Fruit fly (Drosophila melanogaster) whole organism, wandering third instar larva: ENCODE measurements around the gene mAcon1.
A peak's percentile ranks its signal among the peaks of the same experiment; 100 is the strongest.

Experiments used
- CG9705 ChIP-seq: fragments of 200-800 bp; sonication (Bioruptor generic); optimal IDR thresholded peaks from 2 replicates; lab custom pipeline; 2018; ENCODE audit warnings: missing biosample characterization, mild to moderate bottlenecking, missing genetic modification characterization
- CrebA ChIP-seq: fragments of 200-800 bp; sonication (Bioruptor generic); optimal IDR thresholded peaks from 2 replicates; lab custom pipeline; 2016; ENCODE audit warnings: missing biosample characterization, mild to moderate bottlenecking, missing genetic modification characterization, borderline replicate concordance
- Dfd ChIP-seq: fragments of >200 bp; optimal IDR thresholded peaks from 2 replicates; lab custom pipeline; 2017; ENCODE audit warnings: missing biosample characterization, missing genetic modification characterization
- Dif ChIP-seq: fragments of 200-275, 200-300 bp; sonication (Bioruptor generic); optimal IDR thresholded peaks from 2 replicates; lab custom pipeline; 2018; ENCODE audit warnings: missing biosample characterization, missing genetic modification characterization; ENCODE audit not compliant: partially characterized antibody
- HLH106 ChIP-seq: fragments of 200-800 bp; optimal IDR thresholded peaks from 3 replicates; lab custom pipeline; 2019; ENCODE audit warnings: missing biosample characterization, mild to moderate bottlenecking, missing genetic modification characterization, moderate library complexity
- Hr78 ChIP-seq: fragments of >200 bp; optimal IDR thresholded peaks from 2 replicates; lab custom pipeline; 2017; ENCODE audit warnings: missing biosample characterization, missing genetic modification characterization
- Jra ChIP-seq: sonication (Bioruptor generic); optimal IDR thresholded peaks from 2 replicates; lab custom pipeline; 2016; ENCODE audit warnings: missing biosample characterization, missing genetic modification characterization
- N ChIP-seq: fragments of >200 bp; optimal IDR thresholded peaks from 2 replicates; lab custom pipeline; 2018; ENCODE audit warnings: missing biosample characterization, missing external identifiers, missing genetic modification characterization
- OdsH ChIP-seq: fragments of 200-800 bp; sonication (Bioruptor generic); optimal IDR thresholded peaks from 2 replicates; lab custom pipeline; 2016; ENCODE audit warnings: missing biosample characterization, mild to moderate bottlenecking, missing genetic modification characterization
- Rel ChIP-seq, 2 experiments: fragments of 200-800 bp; sonication (Bioruptor generic) in 1 of 2; optimal IDR thresholded peaks; 2 replicates in 1 of 2; 3 replicates in 1 of 2; lab custom pipeline; 2016 to 2019; ENCODE audit warnings: mild to moderate bottlenecking in 2 of 2, missing biosample characterization in 2 of 2, missing genetic modification characterization in 2 of 2, moderate library complexity in 1 of 2
- Sp1 ChIP-seq: fragments of 200-800 bp; sonication (Bioruptor generic); optimal IDR thresholded peaks from 3 replicates; lab custom pipeline; 2019; ENCODE audit warnings: missing biosample characterization, mild to moderate bottlenecking, missing genetic modification characterization, moderate library complexity
- Vsx2 ChIP-seq: fragments of 200-300, 225-300 bp; sonication (Bioruptor generic); optimal IDR thresholded peaks from 2 replicates; lab custom pipeline; 2018; ENCODE audit warnings: missing biosample characterization, missing genetic modification characterization; ENCODE audit not compliant: partially characterized antibody
- br ChIP-seq: fragments of 200-800 bp; sonication (Bioruptor generic); optimal IDR thresholded peaks from 2 replicates; lab custom pipeline; 2016; ENCODE audit warnings: missing biosample characterization, missing genetic modification characterization
- brk ChIP-seq: fragments of 200-800 bp; sonication (Bioruptor generic); optimal IDR thresholded peaks from 2 replicates; lab custom pipeline; 2016; ENCODE audit warnings: missing biosample characterization, mild to moderate bottlenecking, missing genetic modification characterization
- dl ChIP-seq, 2 experiments: fragments of 175-275, 200-275 bp in 1 of 2; fragments of 200-275 bp in 1 of 2; sonication (Bioruptor generic); optimal IDR thresholded peaks; lab custom pipeline; 2018; ENCODE audit warnings: mild to moderate bottlenecking in 2 of 2, missing biosample characterization in 2 of 2, missing genetic modification characterization in 2 of 2, moderate library complexity in 2 of 2; ENCODE audit not compliant: partially characterized antibody in 2 of 2, insufficient read depth in 1 of 2
- dmrt93B ChIP-seq: fragments of 200-800 bp; sonication (Bioruptor generic); optimal IDR thresholded peaks from 2 replicates; lab custom pipeline; 2018; ENCODE audit warnings: missing biosample characterization, mild to moderate bottlenecking, missing genetic modification characterization
- dsf ChIP-seq: sonication (Bioruptor generic); optimal IDR thresholded peaks from 2 replicates; lab custom pipeline; 2016; ENCODE audit warnings: missing biosample characterization, missing genetic modification characterization, borderline replicate concordance
- foxo ChIP-seq, 2 experiments: fragments of 200-800 bp; sonication (Bioruptor generic); optimal IDR thresholded peaks; 2 replicates in 1 of 2; 3 replicates in 1 of 2; lab custom pipeline; 2016 to 2017; ENCODE audit warnings: missing biosample characterization in 2 of 2, missing genetic modification characterization in 2 of 2
- fru ChIP-seq: fragments of 200-800 bp; sonication (Bioruptor generic); optimal IDR thresholded peaks from 3 replicates; lab custom pipeline; 2016; ENCODE audit warnings: missing biosample characterization, mild to moderate bottlenecking, missing genetic modification characterization
- h ChIP-seq: fragments of 200-800 bp; sonication (Bioruptor generic); optimal IDR thresholded peaks from 3 replicates; lab custom pipeline; 2016; ENCODE audit warnings: missing biosample characterization, mild to moderate bottlenecking, missing genetic modification characterization
- jim ChIP-seq: fragments of 175-275, 200-325 bp; sonication (Bioruptor generic); optimal IDR thresholded peaks from 2 replicates; lab custom pipeline; 2016; ENCODE audit warnings: missing biosample characterization, mild to moderate bottlenecking, missing genetic modification characterization
- lola ChIP-seq: fragments of >200 bp; optimal IDR thresholded peaks from 2 replicates; lab custom pipeline; 2017; ENCODE audit warnings: missing biosample characterization, missing genetic modification characterization
- pan ChIP-seq: fragments of >200 bp; optimal IDR thresholded peaks from 2 replicates; lab custom pipeline; 2017
- psq ChIP-seq: fragments of 200-800 bp; sonication (Bioruptor generic); optimal IDR thresholded peaks from 3 replicates; lab custom pipeline; 2017; ENCODE audit warnings: missing biosample characterization, mild to moderate bottlenecking, missing genetic modification characterization, moderate library complexity
- sage ChIP-seq: fragments of 200-800 bp; sonication (Bioruptor generic); optimal IDR thresholded peaks from 2 replicates; lab custom pipeline; 2016; ENCODE audit warnings: missing biosample characterization, mild to moderate bottlenecking, missing genetic modification characterization
- sv ChIP-seq: fragments of 200-800 bp; sonication (Bioruptor generic); optimal IDR thresholded peaks from 3 replicates; lab custom pipeline; 2016; ENCODE audit warnings: missing biosample characterization, missing genetic modification characterization
- tai ChIP-seq: sonication (Bioruptor generic); optimal IDR thresholded peaks from 2 replicates; lab custom pipeline; 2016; ENCODE audit warnings: missing biosample characterization, missing genetic modification characterization
- usp ChIP-seq: fragments of >200 bp; optimal IDR thresholded peaks from 2 replicates; lab custom pipeline; 2017; ENCODE audit warnings: missing biosample characterization, missing genetic modification characterization
- woc ChIP-seq: sonication (Bioruptor generic); optimal IDR thresholded peaks from 2 replicates; lab custom pipeline; 2016; ENCODE audit warnings: missing biosample characterization, mild to moderate bottlenecking, missing genetic modification characterization

mAcon1 gene

dm6 chr2L:21214961-21215362, 46.6 kb downstream of the mAcon1 start (continued):
- peak in 1 of 2 experiments; percentile 15 for TF ChIP-seq dl (GFP tag; optimal IDR thresholded peaks at IDR 0.05; lab: Kevin White, UChicago; ENCODE audit: insufficient read depth in 1 of 2, partially characterized antibody in 2 of 2)
- TF ChIP-seq CG9705 (GFP tag; lab: Kevin White, UChicago): no peak
- TF ChIP-seq Sp1: no peak

- TF ChIP-seq dmrt93B: no peak
- peak; percentile 30 for TF ChIP-seq Vsx2 (GFP tag; lab: Kevin White, UChicago)
- TF ChIP-seq Rel (GFP tag; optimal IDR thresholded peaks at IDR 0.05; lab: Kevin White, UChicago): no peak
- TF ChIP-seq Rel (tag; optimal IDR thresholded peaks at IDR 0.05; lab: Kevin White, UChicago): peak; percentile 72
- TF ChIP-seq, all 38 proteins: peak for 2
These were observed 50.0 kb downstream of the mAcon1 start, which contains the start of gene CG8679 for dm6 chr2L:21218240-21218911. Gene CG8679, minus strand, starts transcription at chr2L:21218544.

- no peak for TF ChIP-seq Dfd (GFP tag; lab: Kevin White, UChicago)
- TF ChIP-seq sage (GFP tag; lab: Kevin White, UChicago): peak; percentile 14
- peak; percentile 35 for TF ChIP-seq brk (GFP tag; lab: Kevin White, UChicago)
- peak; percentile 29 for TF ChIP-seq h (GFP tag; lab: Kevin White, UChicago)
- TF ChIP-seq br (GFP tag; lab: Kevin White, UChicago): no peak
- peak; percentile 4 for TF ChIP-seq Vsx2 (GFP tag; lab: Kevin White, UChicago)
- TF ChIP-seq, all 38 proteins: peak for 4
These were observed 50.5 kb downstream of the mAcon1 start for dm6 chr2L:21218912-21219246.

dm6 chr2L:21219640-21220085, 51.3 kb downstream of the mAcon1 start:
- TF ChIP-seq Jra (no peak), fru (GFP tag; lab: Kevin White, UChicago) (no peak), dsf (GFP tag; lab: Kevin White, UChicago) (no peak), sv (GFP tag; lab: Kevin White, UChicago) (no peak), sage (GFP tag; lab: Kevin White, UChicago) (no peak), CrebA (GFP tag; lab: Kevin White, UChicago) (no peak), foxo (GFP tag; optimal IDR thresholded peaks at IDR 0.05; lab: Kevin White, UChicago) (peak in 1 of 2 experiments; percentile 34), Vsx2 (GFP tag; lab: Kevin White, UChicago) (no peak), lola (no peak), woc (GFP tag; lab: Kevin White, UChicago) (no peak), OdsH (GFP tag; lab: Kevin White, UChicago) (peak; percentile 4), HLH106 (tag; lab: Kevin White, UChicago) (peak; percentile 27), tai (GFP tag; lab: Kevin White, UChicago) (no peak), dmrt93B (no peak), dl (GFP tag; optimal IDR thresholded peaks at IDR 0.05; lab: Kevin White, UChicago; ENCODE audit: insufficient read depth in 1 of 2, partially characterized antibody in 2 of 2) (no peak), psq (peak; percentile 50), Dif (GFP tag; lab: Kevin White, UChicago) (no peak), Rel (GFP tag; optimal IDR thresholded peaks at IDR 0.05; lab: Kevin White, UChicago) (no peak), Rel (tag; optimal IDR thresholded peaks at IDR 0.05; lab: Kevin White, UChicago) (peak; percentile 56), br (GFP tag; lab: Kevin White, UChicago) (peak; percentile 16), CG9705 (GFP tag; lab: Kevin White, UChicago) (no peak), N (GFP tag; lab: Kevin White, UChicago) (no peak)

dm6 chr2L:21220396-21220795, 52.0 kb downstream of the mAcon1 start, which contains the start of gene Atg18b:
Gene Atg18b, minus strand, starts transcription at chr2L:21220572.
- TF ChIP-seq pan (no peak), CG9705 (GFP tag; lab: Kevin White, UChicago) (no peak), N (GFP tag; lab: Kevin White, UChicago) (no peak), Rel (GFP tag; optimal IDR thresholded peaks at IDR 0.05; lab: Kevin White, UChicago) (no peak), Rel (tag; optimal IDR thresholded peaks at IDR 0.05; lab: Kevin White, UChicago) (peak; percentile 100), brk (GFP tag; lab: Kevin White, UChicago) (no peak), OdsH (GFP tag; lab: Kevin White, UChicago) (no peak), jim (GFP tag; lab: Kevin White, UChicago) (no peak), usp (GFP tag; lab: Kevin White, UChicago) (no peak), Hr78 (GFP tag; lab: Kevin White, UChicago) (no peak)
